Worm (Caenorhabditis elegans) whole organism, midembryonic: ENCODE measurements around the gene let-805.
"Not testable (repeated sequence)": the region's sequence is repeated elsewhere in the genome, so short reads cannot be mapped to it uniquely, and the experiment has no call there.

ENCODE experiments used
- T22C8.4 ChIP-seq: fragments of 200-800 bp; sonication (Bioruptor generic); IDR thresholded peaks from 2 replicates; pipeline ENCODE4 v1.3.6; 2022; ENCODE audit warnings: missing genetic modification characterization, missing compliant biosample characterization
- cog-1 ChIP-seq: sonication (generic microtip); optimal IDR thresholded peaks from 2 replicates; lab custom pipeline; 2016; ENCODE audit warnings: missing genetic modification characterization, missing compliant biosample characterization
- flt-1 ChIP-seq: fragments of 200-800 bp; sonication (Bioruptor generic); IDR thresholded peaks from 2 replicates; pipeline ENCODE4 v1.3.6; 2022; ENCODE audit warnings: missing genetic modification characterization, missing compliant biosample characterization
- klf-2 ChIP-seq: fragments of 200-800 bp; sonication (Bioruptor generic); conservative IDR thresholded peaks from 2 replicates; pipeline ENCODE4 v1.3.6; 2022; ENCODE audit warnings: missing genetic modification reagents, missing genetic modification characterization, missing compliant biosample characterization
- med-1 ChIP-seq: sonication (generic microtip); optimal IDR thresholded peaks from 2 replicates; lab custom pipeline; 2017; ENCODE audit warnings: missing genetic modification characterization, mild to moderate bottlenecking, missing compliant biosample characterization, antibody characterized with exemption, missing genetic modification reagents; ENCODE audit not compliant: insufficient read depth
- ref-1 ChIP-seq: fragments of 200-800 bp; sonication (Bioruptor generic); conservative IDR thresholded peaks from 2 replicates; pipeline ENCODE4 v1.3.6; 2022; ENCODE audit warnings: missing genetic modification reagents, missing genetic modification characterization, missing compliant biosample characterization
- tab-1 ChIP-seq: fragments of 200-800 bp; sonication (Bioruptor generic); IDR thresholded peaks from 2 replicates; pipeline ENCODE4 v1.3.6; 2022; ENCODE audit warnings: missing genetic modification characterization, missing compliant biosample characterization
- ztf-23 ChIP-seq: fragments of 200-800 bp; sonication (Bioruptor generic); IDR thresholded peaks from 2 replicates; pipeline ENCODE4 v1.3.6; 2022; ENCODE audit warnings: missing genetic modification reagents, missing genetic modification characterization, missing compliant biosample characterization
- ztf-29 ChIP-seq: fragments of 200-800 bp; sonication (Bioruptor generic); IDR thresholded peaks from 2 replicates; pipeline ENCODE4 v1.3.6; 2022; ENCODE audit warnings: missing genetic modification reagents, missing genetic modification characterization, missing compliant biosample characterization

The let-805 gene

ce11 chrIII:2681559-2681958 is 23.7 kb downstream of the let-805 start:
- TF ChIP-seq med-1 (GFP tag; lab: Kevin White, UChicago): no peak

ce11 chrIII:2683403-2683802 is 25.5 kb downstream of the let-805 start:
- TF ChIP-seq ztf-29 (GFP tag; lab: Robert Waterston, UW): peak; percentile 67; the same call in 1 of the 2 replicates
- TF ChIP-seq cog-1: no peak

ce11 chrIII:2686064-2686463 is 28.2 kb downstream of the let-805 start, which contains the start of the genes Y71H2AL.2, Y71H2AL.4 and pbo-1:
TSS of gene Y71H2AL.2 (plus strand) at chrIII:2686364.
TSS of gene Y71H2AL.4 (plus strand) at chrIII:2686408.
TSS of gene pbo-1 (minus strand) at chrIII:2686463.
- TF ChIP-seq T22C8.4 (GFP tag; lab: Robert Waterston, UW) (no peak), flt-1 (GFP tag; lab: Robert Waterston, UW) (no peak), cog-1 (no peak), klf-2 (GFP tag; lab: Robert Waterston, UW) (no peak), ztf-23 (no peak), ref-1 (GFP tag; lab: Robert Waterston, UW) (no peak)

ce11 chrIII:2686663-2687062 is 28.8 kb downstream of the let-805 start:
- TF ChIP-seq ref-1 (GFP tag; lab: Robert Waterston, UW): no peak
- TF ChIP-seq klf-2 (GFP tag; lab: Robert Waterston, UW): no peak
- no peak for TF ChIP-seq cog-1
- no peak for TF ChIP-seq ztf-23
- no peak for TF ChIP-seq med-1 (GFP tag; lab: Kevin White, UChicago)
- TF ChIP-seq flt-1 (GFP tag; lab: Robert Waterston, UW): no peak
- no peak for TF ChIP-seq ztf-29 (GFP tag; lab: Robert Waterston, UW)
- TF ChIP-seq tab-1 (GFP tag; lab: Robert Waterston, UW): no peak
- no peak for TF ChIP-seq T22C8.4 (GFP tag; lab: Robert Waterston, UW)

DNA sequence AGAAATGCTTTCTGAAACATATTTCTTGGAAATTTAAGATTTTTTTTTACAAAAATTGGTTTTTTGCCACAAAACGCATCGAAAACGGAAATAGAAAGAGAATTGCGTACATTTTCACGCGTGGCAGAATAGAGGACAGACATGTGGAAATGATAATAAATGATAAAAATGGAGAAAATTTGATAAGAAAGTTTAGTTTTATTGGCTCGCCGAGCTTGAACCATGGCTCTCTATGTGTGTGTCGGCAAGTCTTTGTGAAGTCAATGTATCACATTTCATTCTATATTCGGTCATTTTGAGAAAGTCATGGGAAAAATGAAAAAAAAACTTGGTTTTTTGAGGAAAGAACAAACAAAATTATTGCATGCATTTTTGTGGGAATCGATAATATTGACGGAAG is 29.5 kb downstream of the let-805 start:
- TF ChIP-seq cog-1 (no peak), ref-1 (GFP tag; lab: Robert Waterston, UW) (no peak), flt-1 (GFP tag; lab: Robert Waterston, UW) (no peak), T22C8.4 (GFP tag; lab: Robert Waterston, UW) (no peak), med-1 (GFP tag; lab: Kevin White, UChicago) (no peak), ztf-29 (GFP tag; lab: Robert Waterston, UW) (no peak), ztf-23 (no peak), klf-2 (GFP tag; lab: Robert Waterston, UW) (no peak), tab-1 (GFP tag; lab: Robert Waterston, UW) (no peak)

DNA sequence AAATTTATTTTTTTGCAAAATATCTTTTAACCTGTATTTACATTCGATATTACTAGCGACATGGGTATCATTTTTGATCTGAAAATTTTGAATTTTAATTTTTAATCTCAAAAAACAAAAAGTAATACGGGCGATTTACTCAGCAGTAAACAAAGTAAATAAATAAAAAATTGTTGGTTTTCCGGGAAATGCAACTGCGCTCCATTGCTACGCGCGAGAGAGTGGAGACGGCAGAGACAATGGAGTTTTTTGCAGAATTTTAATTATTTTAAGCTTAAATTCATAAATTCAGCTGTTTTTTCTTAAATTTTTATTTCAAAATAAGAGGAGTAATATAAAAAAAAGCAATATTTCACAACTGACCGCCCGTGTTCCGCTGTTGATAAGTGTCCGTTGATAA is 40.9 kb downstream of the let-805 start, which contains the start of gene slc-30A9:
slc-30A9 (minus strand) TSS at position 78 of the 400 bp plus-strand sequence.
- TF ChIP-seq ztf-23 (no peak), ref-1 (GFP tag; lab: Robert Waterston, UW) (no peak), cog-1 (no peak), ztf-29 (GFP tag; lab: Robert Waterston, UW) (no peak), klf-2 (GFP tag; lab: Robert Waterston, UW) (no peak), T22C8.4 (GFP tag; lab: Robert Waterston, UW) (no peak), tab-1 (GFP tag; lab: Robert Waterston, UW) (no peak)

DNA sequence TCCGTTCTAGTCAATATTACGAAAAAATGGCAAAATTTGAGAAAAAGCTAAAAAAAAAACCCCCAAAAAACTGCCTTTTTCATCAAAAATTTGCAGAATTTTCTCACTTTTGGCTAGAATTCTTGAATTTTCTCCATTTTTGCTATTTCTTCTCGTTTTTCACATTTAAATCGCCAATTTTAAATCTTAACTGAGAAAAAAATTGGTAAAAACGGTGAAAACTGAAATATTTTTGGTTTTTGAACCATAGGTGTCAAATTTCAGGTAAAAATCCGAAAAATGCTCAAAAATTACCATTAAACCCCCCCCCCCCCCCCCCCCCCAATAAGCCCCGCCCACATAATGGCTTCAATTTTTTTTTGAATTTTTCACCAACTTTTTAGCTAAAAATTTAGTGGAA is 41.5 kb downstream of the let-805 start, which contains the start of gene cox-6B:
cox-6B (plus strand) TSS at position 301 of the 400 bp plus-strand sequence.
- not testable (repeated sequence) for TF ChIP-seq ref-1, flt-1, ztf-29 (GFP tag; lab: Robert Waterston, UW)

- TF ChIP-seq ztf-29 (GFP tag; lab: Robert Waterston, UW) (no peak), cog-1 (no peak), tab-1 (GFP tag; lab: Robert Waterston, UW) (no peak), klf-2 (GFP tag; lab: Robert Waterston, UW) (no peak), T22C8.4 (GFP tag; lab: Robert Waterston, UW) (no peak), med-1 (GFP tag; lab: Kevin White, UChicago) (no peak), flt-1 (GFP tag; lab: Robert Waterston, UW) (no peak), ref-1 (GFP tag; lab: Robert Waterston, UW) (no peak), ztf-23 (no peak)
Observed at ce11 chrIII:2700637-2701036, 42.8 kb downstream of the let-805 start, which contains the start of gene set-27. TSS of gene set-27 (plus strand) at chrIII:2700937.

DNA sequence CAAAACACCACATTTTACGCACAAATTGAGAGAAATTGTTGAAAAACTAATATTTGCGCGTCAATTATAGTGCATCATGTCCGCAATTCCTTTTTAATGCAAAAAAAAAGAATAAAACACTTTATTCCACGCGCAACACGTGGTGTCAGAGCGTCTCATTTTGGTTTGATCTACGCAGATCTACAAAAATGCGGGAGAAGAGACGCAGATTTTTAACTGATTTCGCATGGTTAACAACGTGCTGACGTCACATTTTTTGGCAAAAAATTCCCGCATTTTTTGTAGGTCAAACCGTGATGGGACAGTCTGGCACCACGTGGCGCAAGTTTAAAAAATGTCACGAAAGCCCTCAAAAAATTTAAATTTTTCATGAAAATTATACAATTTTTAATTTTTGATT is 52.3 kb downstream of the let-805 start:
- TF ChIP-seq med-1 (GFP tag; lab: Kevin White, UChicago) (no peak), flt-1 (GFP tag; lab: Robert Waterston, UW) (no peak), tab-1 (GFP tag; lab: Robert Waterston, UW) (no peak), ztf-23 (no peak), ztf-29 (GFP tag; lab: Robert Waterston, UW) (no peak), T22C8.4 (GFP tag; lab: Robert Waterston, UW) (no peak), ref-1 (GFP tag; lab: Robert Waterston, UW) (no peak), klf-2 (GFP tag; lab: Robert Waterston, UW) (no peak), cog-1 (no peak)

DNA sequence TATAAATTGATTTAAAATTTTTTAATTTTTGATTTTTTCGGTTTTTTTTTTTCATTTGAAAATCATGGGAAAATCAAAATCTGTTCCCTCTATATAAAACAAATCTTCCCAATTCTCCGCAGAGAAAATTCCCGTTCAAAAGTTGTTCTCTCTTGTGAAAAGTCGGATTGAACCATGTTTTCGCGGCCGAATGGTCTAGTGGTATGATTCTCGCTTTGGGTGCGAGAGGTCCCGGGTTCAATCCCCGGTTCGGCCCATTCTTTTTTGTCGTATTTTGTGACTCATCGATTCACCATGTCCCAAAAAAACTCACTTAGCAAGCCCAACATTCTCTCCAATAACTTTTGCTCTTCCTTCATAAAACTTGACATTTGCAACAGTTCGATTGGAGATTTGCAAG is 53.6 kb downstream of the let-805 start:
- no peak for TF ChIP-seq med-1 (GFP tag; lab: Kevin White, UChicago)
- no peak for TF ChIP-seq tab-1 (GFP tag; lab: Robert Waterston, UW)
- TF ChIP-seq ref-1 (GFP tag; lab: Robert Waterston, UW): no peak
- no peak for TF ChIP-seq ztf-29 (GFP tag; lab: Robert Waterston, UW)
- 0 out of 2 replicates have a peak, but pooled peaks have one; percentile 31 for TF ChIP-seq ztf-23
- TF ChIP-seq T22C8.4 (GFP tag; lab: Robert Waterston, UW): no peak
- TF ChIP-seq flt-1 (GFP tag; lab: Robert Waterston, UW): no peak
- TF ChIP-seq cog-1: no peak
- no peak for TF ChIP-seq klf-2 (GFP tag; lab: Robert Waterston, UW)
